Worm (Caenorhabditis elegans): ENCODE data around the gene sre-11.

- TF ChIP-seq Y95B8A.8 (GFP tag; IDR thresholded peaks at IDR 0.05): no peak
- TF ChIP-seq ztf-22 (GFP tag; optimal IDR thresholded peaks at IDR 0.05): no peak
- no peak for TF ChIP-seq Y53F4B.3 (GFP tag; IDR thresholded peaks at IDR 0.05)
- no peak for TF ChIP-seq nfyb-1 (GFP tag; IDR thresholded peaks at IDR 0.05)
- TF ChIP-seq ztf-25 (GFP tag; IDR thresholded peaks at IDR 0.05): no peak
- TF ChIP-seq snpc-4 (GFP tag; optimal IDR thresholded peaks at IDR 0.05): no peak
- TF ChIP-seq snpc-4 (tag; optimal IDR thresholded peaks at IDR 0.05): no peak
- TF ChIP-seq madf-8 (GFP tag; conservative IDR thresholded peaks at IDR 0.05): no peak
- TF ChIP-seq egrh-3 (GFP tag; IDR thresholded peaks at IDR 0.05): no peak
- no peak for TF ChIP-seq efl-1 (GFP tag; optimal IDR thresholded peaks at IDR 0.05)
- no peak for TF ChIP-seq ama-1 (optimal IDR thresholded peaks at IDR 0.05)
- no peak for TF ChIP-seq ama-1 (GFP tag; optimal IDR thresholded peaks at IDR 0.05)
Measured at ce11 chrV:7643416-7643815, 40.3 kb downstream of the sre-11 start, which contains the start of gene F07C4.11.
